Fruit fly (Drosophila melanogaster) Kc167 (cell line): ENCODE data around the gene mRRF1.

ENCODE experiments used
- Myc ChIP-seq: fragments of >200 bp; optimal IDR thresholded peaks from 2 replicates; lab custom pipeline; 2017; ENCODE audit warnings: missing external identifiers
- Sin3A ChIP-seq: fragments of >200 bp; optimal IDR thresholded peaks from 2 replicates; lab custom pipeline; 2018; ENCODE audit warnings: missing external identifiers
- h ChIP-seq: fragments of >200 bp; optimal IDR thresholded peaks from 3 replicates; lab custom pipeline; 2018; ENCODE audit warnings: missing external identifiers
- insv ChIP-seq: fragments of >200 bp; optimal IDR thresholded peaks from 3 replicates; lab custom pipeline; 2018; ENCODE audit warnings: missing external identifiers
- psq ChIP-seq: fragments of >200 bp; optimal IDR thresholded peaks from 2 replicates; lab custom pipeline; 2017; ENCODE audit warnings: missing external identifiers
- ttk ChIP-seq: sonication (Bioruptor generic); optimal IDR thresholded peaks from 2 replicates; lab custom pipeline; 2017; ENCODE audit warnings: missing external identifiers

The mRRF1 gene

DNA sequence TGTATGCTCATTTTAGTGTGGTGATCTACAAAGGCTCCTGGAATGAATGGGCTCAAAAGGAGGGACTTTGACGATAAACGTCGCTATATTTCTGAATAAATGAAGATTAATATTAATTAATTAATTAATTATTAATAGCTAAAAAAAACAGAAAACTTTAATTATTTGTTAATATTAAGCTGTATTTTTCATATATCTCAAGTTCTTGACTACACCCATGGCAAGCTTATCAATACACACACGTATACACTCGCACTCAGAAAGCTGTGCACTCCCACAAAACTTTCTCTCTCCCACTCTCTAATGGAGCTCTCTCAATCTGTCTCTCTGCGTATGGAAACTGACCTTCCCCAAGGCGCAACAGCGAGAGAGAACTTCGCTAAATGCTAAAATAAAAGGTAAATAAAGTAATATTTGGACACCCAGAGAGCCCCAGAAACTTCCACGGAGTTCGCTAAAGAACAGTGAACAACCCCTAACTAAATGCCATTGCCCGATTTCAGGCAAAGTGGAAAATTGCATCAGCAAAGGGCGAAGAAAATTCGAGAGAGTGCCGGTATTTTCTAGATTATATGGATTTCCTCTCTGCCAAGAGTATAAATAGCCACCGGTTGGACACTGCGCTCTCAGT lies 9.3 kb downstream of the mRRF1 start:
- no peak for TF ChIP-seq ttk (lab: Kevin White, UChicago)
- no peak for TF ChIP-seq Sin3A
- TF ChIP-seq h (lab: Kevin White, UChicago), result no peak
- no peak for TF ChIP-seq Myc (lab: Kevin White, UChicago)
- no peak for TF ChIP-seq psq (lab: Kevin White, UChicago)

DNA sequence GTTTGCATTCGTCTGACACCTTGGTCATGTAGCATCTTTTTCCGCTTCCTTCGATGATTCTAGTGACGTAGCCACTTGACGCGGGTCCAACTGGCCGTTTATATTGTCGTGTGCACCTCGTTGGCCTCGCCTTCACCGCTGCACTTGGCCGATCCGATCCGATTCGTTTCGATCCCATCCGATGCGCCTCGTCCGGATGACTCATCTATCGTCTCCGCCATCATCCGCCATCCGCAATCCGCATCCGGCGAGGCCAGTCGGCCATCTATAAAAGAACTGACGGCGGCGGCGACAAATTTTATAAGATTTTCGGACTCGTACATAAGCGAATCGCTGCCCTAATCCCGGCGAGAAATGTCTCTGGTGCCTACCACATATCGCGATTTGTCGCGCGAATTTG lies 11.0 kb downstream of the mRRF1 start, which contains the start of gene CG4461:
TSS of gene CG4461 (plus strand) at position 301 of the 400 bp plus-strand sequence.
- TF ChIP-seq Myc (lab: Kevin White, UChicago) (no peak), insv (lab: Kevin White, UChicago) (no peak), h (lab: Kevin White, UChicago) (no peak), Sin3A (no peak), psq (lab: Kevin White, UChicago) (no peak), ttk (lab: Kevin White, UChicago) (no peak)

DNA sequence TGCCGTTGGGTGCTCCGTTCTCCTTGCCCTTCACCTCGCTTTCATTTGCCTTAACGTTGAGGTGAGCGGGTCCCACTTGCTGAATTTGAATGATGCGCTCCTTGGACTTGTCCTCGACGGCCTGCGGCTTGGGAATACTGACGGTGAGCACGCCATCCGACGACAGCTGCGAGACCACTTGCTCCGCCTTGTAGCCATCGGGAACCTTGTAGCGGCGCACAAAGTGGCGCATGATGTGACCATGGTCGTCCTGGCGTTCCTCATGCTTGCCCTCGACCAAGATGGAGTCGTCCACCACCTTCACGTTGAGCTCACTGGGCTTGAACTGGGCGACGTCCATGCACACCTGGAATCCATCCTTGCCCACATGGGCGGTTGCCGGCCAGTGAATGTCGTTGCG lies 12.4 kb downstream of the mRRF1 start:
- TF ChIP-seq Myc (lab: Kevin White, UChicago) (no peak), ttk (lab: Kevin White, UChicago) (no peak), Sin3A (no peak), insv (lab: Kevin White, UChicago) (no peak)

DNA sequence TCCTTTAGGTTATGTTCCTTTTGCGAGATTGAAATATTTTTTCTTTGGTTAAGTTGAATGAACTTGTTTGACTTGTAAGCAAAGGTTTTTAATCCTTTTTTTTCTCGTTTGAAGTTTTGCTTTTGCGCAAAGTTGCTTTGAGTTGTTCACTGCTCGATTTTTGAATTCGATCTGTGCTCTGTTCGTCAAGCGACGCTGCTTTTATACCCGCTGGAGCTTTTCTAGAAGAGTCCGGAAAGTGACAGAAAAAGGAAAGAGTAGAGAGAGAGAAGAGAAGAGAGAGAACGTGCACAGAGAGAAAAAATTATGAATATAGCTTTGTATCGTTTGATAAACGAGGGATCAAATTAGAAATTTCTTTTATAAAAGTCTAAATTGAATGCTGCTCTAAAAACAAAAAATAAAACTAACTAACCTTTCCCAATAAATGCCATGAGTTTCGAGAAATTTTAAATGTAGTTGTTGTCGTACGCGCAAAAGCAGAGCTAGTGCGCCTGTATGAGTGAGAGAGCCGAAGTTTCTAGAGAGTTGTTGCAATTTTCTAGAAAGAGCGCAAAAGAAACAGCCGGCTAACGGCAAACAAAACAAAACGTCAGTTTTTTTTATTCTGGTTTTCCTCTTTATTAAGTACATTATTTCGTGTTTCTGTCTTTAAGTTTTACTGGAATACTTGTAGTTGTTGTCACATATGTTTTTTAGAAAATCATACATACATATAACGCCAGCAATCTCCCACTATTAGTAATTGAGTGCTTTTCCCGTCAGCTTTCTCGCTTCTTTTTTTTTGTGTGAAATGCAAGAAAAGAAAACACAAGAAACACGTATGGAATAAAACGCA lies 13.3 kb downstream of the mRRF1 start, which contains the start of gene Hsp26:
TSS of gene Hsp26 (minus strand) at position 230 of the 838 bp plus-strand sequence.
- no peak for TF ChIP-seq ttk (lab: Kevin White, UChicago)
- TF ChIP-seq Sin3A, result no peak
- TF ChIP-seq insv (lab: Kevin White, UChicago), result no peak
- TF ChIP-seq psq (lab: Kevin White, UChicago), result no peak
- no peak for TF ChIP-seq h (lab: Kevin White, UChicago)
- TF ChIP-seq Myc (lab: Kevin White, UChicago), result no peak

DNA sequence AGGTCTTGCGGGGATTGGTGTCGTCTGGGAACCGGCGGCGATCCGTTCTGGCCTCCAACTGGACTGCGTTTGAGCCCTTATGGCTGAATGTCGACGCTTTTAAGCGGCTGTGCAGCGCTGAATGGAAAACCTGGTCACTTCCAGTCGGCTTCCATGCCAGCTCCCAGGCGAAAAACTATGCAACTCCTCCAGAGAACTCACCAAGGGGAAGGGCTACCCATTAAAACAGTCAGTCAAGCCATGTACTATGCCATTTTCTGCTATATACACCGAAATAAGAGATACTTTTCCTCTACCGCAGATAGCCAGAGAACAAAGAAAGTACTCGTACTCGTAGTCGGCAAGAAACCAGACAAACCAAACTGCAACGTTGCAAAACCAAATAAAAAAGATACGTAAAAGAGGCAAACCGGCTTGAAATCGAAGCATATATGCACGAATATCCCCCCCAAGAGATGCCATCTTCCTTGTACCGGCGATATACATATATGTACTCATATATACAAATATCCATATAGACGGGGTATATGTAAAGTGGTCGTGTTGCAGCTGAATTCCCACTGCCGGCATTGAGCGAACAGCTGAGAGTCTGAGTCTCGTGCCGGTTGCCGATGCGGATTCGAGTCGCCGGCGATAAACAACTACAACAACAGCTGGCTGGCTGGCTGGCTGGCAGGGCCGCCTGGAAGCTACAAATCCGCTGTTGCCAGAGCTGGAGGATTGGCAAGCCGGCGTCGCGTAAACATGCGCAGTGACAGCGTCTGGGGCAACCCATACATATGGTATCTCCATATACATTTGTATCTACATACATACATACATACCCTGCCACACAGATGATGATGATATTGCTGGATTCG lies 15.6 kb downstream of the mRRF1 start, which contains the start of gene Hsp67Ba:
TSS of gene Hsp67Ba (minus strand) at position 51 of the 860 bp plus-strand sequence.
- TF ChIP-seq ttk (lab: Kevin White, UChicago), result no peak
- no peak for TF ChIP-seq psq (lab: Kevin White, UChicago)
- no peak for TF ChIP-seq insv (lab: Kevin White, UChicago)
- no peak for TF ChIP-seq Sin3A
- TF ChIP-seq h (lab: Kevin White, UChicago), result no peak
- TF ChIP-seq Myc (lab: Kevin White, UChicago), result no peak

DNA sequence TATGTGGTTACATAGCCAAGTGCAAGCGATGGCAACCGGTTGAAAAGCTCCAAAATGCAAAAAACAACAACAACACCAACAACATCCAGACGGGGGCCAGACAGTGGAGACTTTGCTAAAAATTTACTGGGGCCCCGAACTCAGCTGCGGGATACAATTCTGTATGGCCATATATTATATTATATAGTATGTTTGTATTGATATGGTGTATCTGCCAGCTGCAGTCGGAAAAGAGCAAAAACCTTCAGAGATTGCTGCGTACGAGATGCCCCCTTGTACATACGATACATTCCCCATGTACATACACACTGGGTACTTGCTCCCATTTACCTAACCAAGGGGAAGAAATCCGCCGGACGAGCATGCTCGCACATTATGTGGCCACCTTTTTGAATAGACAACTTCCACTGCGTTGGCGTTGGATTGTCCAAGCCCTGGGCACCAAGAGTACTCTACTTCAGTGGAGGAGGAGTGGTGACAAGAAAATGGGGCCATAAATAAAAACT lies 16.2 kb downstream of the mRRF1 start:
- no peak for TF ChIP-seq Sin3A
- TF ChIP-seq Myc (lab: Kevin White, UChicago), result no peak
- no peak for TF ChIP-seq ttk (lab: Kevin White, UChicago)
- TF ChIP-seq psq (lab: Kevin White, UChicago), result no peak
- TF ChIP-seq insv (lab: Kevin White, UChicago), result no peak
- TF ChIP-seq h (lab: Kevin White, UChicago), result no peak

DNA sequence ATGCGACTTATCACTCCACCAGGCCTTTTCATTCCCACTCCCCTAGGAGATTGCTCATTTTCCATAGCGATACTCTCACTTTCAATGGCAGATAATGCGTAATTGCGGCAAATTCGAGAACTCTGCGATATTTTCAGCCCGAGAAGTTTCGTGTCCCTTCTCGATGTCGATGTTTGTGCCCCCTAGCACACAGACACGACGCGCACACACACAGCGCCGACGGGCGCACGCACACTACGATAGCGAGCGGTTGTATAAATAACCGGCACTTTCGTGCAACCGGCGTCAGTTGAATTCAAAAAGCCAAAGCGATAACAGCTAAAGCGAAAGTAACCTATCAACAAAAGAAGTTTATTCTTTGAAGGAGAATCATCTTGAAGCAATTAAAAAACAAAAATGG lies 17.5 kb downstream of the mRRF1 start, which contains the start of gene Hsp23:
TSS of gene Hsp23 (plus strand) at position 281 of the 400 bp plus-strand sequence.
- TF ChIP-seq ttk (lab: Kevin White, UChicago) (no peak), Sin3A (no peak), psq (lab: Kevin White, UChicago) (no peak), Myc (lab: Kevin White, UChicago) (no peak), insv (lab: Kevin White, UChicago) (no peak), h (lab: Kevin White, UChicago) (no peak)

DNA sequence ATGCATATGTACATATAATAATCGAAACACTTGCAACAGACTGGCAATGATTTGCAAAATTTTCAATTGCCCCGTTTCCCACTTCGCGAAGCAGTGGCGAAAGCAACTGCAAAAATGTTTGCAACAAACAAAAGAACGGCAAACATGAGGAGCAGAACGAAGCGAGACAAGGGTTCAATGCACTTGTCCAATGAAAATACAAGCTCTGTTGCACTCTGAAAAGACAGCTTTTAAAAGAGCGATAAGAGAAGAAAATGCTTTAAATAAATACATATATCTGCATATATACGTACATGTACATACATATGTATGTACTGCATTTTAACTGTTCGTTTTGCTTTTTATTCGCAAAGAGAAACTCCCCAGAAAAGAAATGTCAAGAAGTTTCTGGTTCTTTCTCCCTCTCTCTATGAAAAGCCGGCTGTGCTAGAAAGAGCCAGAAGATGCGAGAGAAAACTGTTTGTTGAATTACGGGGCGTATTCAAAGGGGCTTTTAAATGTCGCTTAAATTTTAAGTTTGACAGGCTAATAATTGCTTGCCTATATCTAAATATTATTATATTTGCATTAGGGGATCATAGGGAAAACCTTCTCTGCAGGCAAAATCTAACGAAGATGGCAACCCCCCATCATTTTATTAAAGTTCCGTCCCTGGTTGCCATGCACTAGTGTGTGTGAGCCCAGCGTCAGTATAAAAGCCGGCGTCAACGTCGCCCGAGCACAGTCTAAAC lies 19.4 kb downstream of the mRRF1 start, which contains the start of gene Hsp27:
TSS of gene Hsp27 (plus strand) at position 719 of the 731 bp plus-strand sequence.
- TF ChIP-seq h (lab: Kevin White, UChicago) (no peak), Myc (lab: Kevin White, UChicago) (no peak), Sin3A (no peak)

DNA sequence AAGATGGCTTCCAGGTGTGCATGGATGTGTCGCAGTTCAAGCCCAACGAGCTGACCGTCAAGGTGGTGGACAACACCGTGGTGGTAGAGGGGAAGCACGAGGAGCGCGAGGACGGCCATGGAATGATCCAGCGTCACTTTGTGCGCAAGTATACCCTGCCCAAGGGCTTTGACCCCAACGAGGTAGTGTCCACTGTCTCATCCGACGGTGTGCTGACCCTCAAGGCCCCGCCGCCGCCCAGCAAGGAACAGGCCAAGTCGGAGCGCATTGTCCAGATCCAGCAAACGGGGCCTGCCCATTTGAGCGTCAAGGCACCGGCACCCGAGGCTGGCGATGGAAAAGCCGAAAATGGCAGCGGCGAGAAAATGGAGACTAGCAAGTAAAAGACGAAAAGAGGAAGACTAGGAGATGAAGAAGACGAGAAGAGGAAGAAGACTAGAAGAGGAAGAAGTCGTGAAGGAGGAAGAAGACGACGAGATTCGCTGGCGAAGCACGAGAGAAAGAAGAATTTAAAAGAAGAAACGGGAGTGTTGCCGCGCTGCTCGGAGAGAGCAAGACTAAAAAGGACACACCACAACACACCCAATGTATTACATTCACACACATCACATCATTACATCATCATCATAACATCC lies 20.4 kb downstream of the mRRF1 start:
- no peak for TF ChIP-seq insv (lab: Kevin White, UChicago)
- no peak for TF ChIP-seq Myc (lab: Kevin White, UChicago)
- no peak for TF ChIP-seq ttk (lab: Kevin White, UChicago)
- no peak for TF ChIP-seq h (lab: Kevin White, UChicago)
- no peak for TF ChIP-seq psq (lab: Kevin White, UChicago)
- no peak for TF ChIP-seq Sin3A
